Worm (Caenorhabditis elegans): ENCODE measurements around the gene F55E10.4.

- TF ChIP-seq hlh-6 (tag; optimal IDR thresholded peaks at IDR 0.05) (no peak), ama-1 (optimal IDR thresholded peaks at IDR 0.05) (no peak), pqm-1 (tag; optimal IDR thresholded peaks at IDR 0.05) (no peak), pros-1 (tag; optimal IDR thresholded peaks at IDR 0.05) (no peak), rnt-1 (tag; optimal IDR thresholded peaks at IDR 0.05) (no peak), pha-4 (tag; optimal IDR thresholded peaks at IDR 0.05) (no peak), ceh-30 (tag; optimal IDR thresholded peaks at IDR 0.05) (no peak), tbx-7 (tag; optimal IDR thresholded peaks at IDR 0.05) (no peak), fkh-10 (GFP tag; optimal IDR thresholded peaks at IDR 0.05) (no peak), ceh-14 (tag; optimal IDR thresholded peaks at IDR 0.05) (no peak), dmd-4 (tag; optimal IDR thresholded peaks at IDR 0.05; ENCODE audit: borderline replicate concordance) (no peak), ceh-2 (tag; optimal IDR thresholded peaks at IDR 0.05) (no peak)
Measured at ce11 chrX:8302299-8302698, 25.4 kb downstream of the F55E10.4 start, which contains the start of gene inx-5.
